Fruit fly (Drosophila melanogaster): ENCODE results near the gene CG13362.

Gene CG13362

dm6 chrX:771431-772064, 20.4 kb upstream of the CG13362 start (continued):
- peak; percentile 42 for TF ChIP-seq Camta (GFP tag; optimal IDR thresholded peaks at IDR 0.05)
- peak; percentile 27 for TF ChIP-seq CG6813 (GFP tag; optimal IDR thresholded peaks at IDR 0.05)
- TF ChIP-seq CG12155 (GFP tag; optimal IDR thresholded peaks at IDR 0.05): no peak
- TF ChIP-seq CG17361 (GFP tag; IDR thresholded peaks at IDR 0.05): peak; percentile 44; the same call in 1 of the 3 replicates
- TF ChIP-seq CG1647 (GFP tag; optimal IDR thresholded peaks at IDR 0.05): no peak
- TF ChIP-seq tx (GFP tag; optimal IDR thresholded peaks at IDR 0.05): no peak
- no peak for TF ChIP-seq CG2889 (GFP tag; IDR thresholded peaks at IDR 0.05)
- no peak for TF ChIP-seq CG10274 (GFP tag; optimal IDR thresholded peaks at IDR 0.05)
- TF ChIP-seq slp2 (GFP tag; optimal IDR thresholded peaks at IDR 0.05): no peak
- no peak for TF ChIP-seq CG1233 (GFP tag; optimal IDR thresholded peaks at IDR 0.05)
- no peak for TF ChIP-seq CG10462 (GFP tag; optimal IDR thresholded peaks at IDR 0.05)
- TF ChIP-seq CG1024 (GFP tag; IDR thresholded peaks at IDR 0.05): no peak
- TF ChIP-seq CG31388 (GFP tag; optimal IDR thresholded peaks at IDR 0.05): no peak
- TF ChIP-seq ap (GFP tag; IDR thresholded peaks at IDR 0.05): 0 out of 2 replicates have a peak, but pooled peaks have one; percentile 15
- TF ChIP-seq CG11504 (tag; optimal IDR thresholded peaks at IDR 0.05): peak; percentile 55
- no peak for TF ChIP-seq NK7.1 (GFP tag; optimal IDR thresholded peaks at IDR 0.05)
- TF ChIP-seq amos (GFP tag; IDR thresholded peaks at IDR 0.05; ENCODE audit: partially characterized antibody): no peak
- TF ChIP-seq CG10321 (GFP tag; IDR thresholded peaks at IDR 0.05): no peak
- no peak for TF ChIP-seq eyg (GFP tag; optimal IDR thresholded peaks at IDR 0.05)
- no peak for TF ChIP-seq stwl (tag; optimal IDR thresholded peaks at IDR 0.05)
- TF ChIP-seq crp (GFP tag; optimal IDR thresholded peaks at IDR 0.05): no peak
- no peak for TF ChIP-seq CG1792 (GFP tag; optimal IDR thresholded peaks at IDR 0.05)
- TF ChIP-seq CG13775 (GFP tag; optimal IDR thresholded peaks at IDR 0.05): peak; percentile 4
- peak; percentile 31 for TF ChIP-seq CG30403 (GFP tag; optimal IDR thresholded peaks at IDR 0.05)
- no peak for TF ChIP-seq sob (GFP tag; IDR thresholded peaks at IDR 0.05)
- no peak for TF ChIP-seq CG16813 (GFP tag; IDR thresholded peaks at IDR 0.05; ENCODE audit: partially characterized antibody)
- no peak for TF ChIP-seq cad (GFP tag; optimal IDR thresholded peaks at IDR 0.05)
- TF ChIP-seq CG6254 (GFP tag; optimal IDR thresholded peaks at IDR 0.05): peak; percentile 25
- TF ChIP-seq CG2129 (GFP tag; IDR thresholded peaks at IDR 0.05; ENCODE audit: partially characterized antibody): no peak
- no peak for TF ChIP-seq Sry-β (GFP tag; optimal IDR thresholded peaks at IDR 0.05)
- no peak for TF ChIP-seq Atf3 (GFP tag; optimal IDR thresholded peaks at IDR 0.05)
- TF ChIP-seq ftz-f1 (GFP tag; optimal IDR thresholded peaks at IDR 0.05): no peak
- TF ChIP-seq usp (GFP tag; optimal IDR thresholded peaks at IDR 0.05): no peak
- no peak for TF ChIP-seq Bteb2 (GFP tag; optimal IDR thresholded peaks at IDR 0.05)
- TF ChIP-seq Meics (GFP tag; optimal IDR thresholded peaks at IDR 0.05): no peak
- no peak for TF ChIP-seq Dbx (GFP tag; IDR thresholded peaks at IDR 0.05)
- no peak for TF ChIP-seq ewg (GFP tag; optimal IDR thresholded peaks at IDR 0.05)
- no peak for TF ChIP-seq Lim3 (GFP tag; IDR thresholded peaks at IDR 0.05)
- TF ChIP-seq fu2 (GFP tag; optimal IDR thresholded peaks at IDR 0.05): no peak
- no peak for TF ChIP-seq Vsx1 (GFP tag; optimal IDR thresholded peaks at IDR 0.05)
- TF ChIP-seq CG15514 (GFP tag; optimal IDR thresholded peaks at IDR 0.05): no peak
- no peak for TF ChIP-seq CG9215 (GFP tag; IDR thresholded peaks at IDR 0.05)
- TF ChIP-seq ems (GFP tag; optimal IDR thresholded peaks at IDR 0.05): peak; percentile 28
- TF ChIP-seq cwo (GFP tag; optimal IDR thresholded peaks at IDR 0.05): no peak
- TF ChIP-seq CG1529 (GFP tag; optimal IDR thresholded peaks at IDR 0.05): peak; percentile 9
- TF ChIP-seq CG14050 (GFP tag; IDR thresholded peaks at IDR 0.05): 0 out of 3 replicates have a peak, but pooled peaks have one; percentile 35
- peak; percentile 30 for TF ChIP-seq Pdp1 (GFP tag; optimal IDR thresholded peaks at IDR 0.05)
- TF ChIP-seq jigr1 (GFP tag; IDR thresholded peaks at IDR 0.05): no peak
- no peak for TF ChIP-seq CG7928 (GFP tag; optimal IDR thresholded peaks at IDR 0.05)
- peak; percentile 41 for TF ChIP-seq fd96Cb (tag; optimal IDR thresholded peaks at IDR 0.05)
